Fruit fly (Drosophila melanogaster): ENCODE results near the gene Tcs5.

Tcs5 gene

dm6 chr3L:5152354-5152806, 13.2 kb upstream of the Tcs5 start, which contains the start of the genes Gen and Srp54k (continued):
- TF ChIP-seq btn (GFP tag; optimal IDR thresholded peaks at IDR 0.05) (no peak), CG1602 (GFP tag; optimal IDR thresholded peaks at IDR 0.05) (no peak), E2f2 (GFP tag; IDR thresholded peaks at IDR 0.05) (peak; percentile 81), ken (GFP tag; IDR thresholded peaks at IDR 0.05) (no peak), trh (GFP tag; optimal IDR thresholded peaks at IDR 0.05) (no peak), Dek (tag; optimal IDR thresholded peaks at IDR 0.05) (peak; percentile 38), pan (optimal IDR thresholded peaks at IDR 0.05) (no peak), pan (GFP tag; optimal IDR thresholded peaks at IDR 0.05 in 1 of 2, IDR thresholded peaks at IDR 0.05 in 1 of 2) (peak in 1 of 2 experiments; percentile 22), emc (GFP tag; optimal IDR thresholded peaks at IDR 0.05) (no peak), CG2202 (tag; optimal IDR thresholded peaks at IDR 0.05) (no peak), CG7928 (GFP tag; optimal IDR thresholded peaks at IDR 0.05) (no peak), gt (GFP tag; IDR thresholded peaks at IDR 0.05) (no peak), ssp (GFP tag; IDR thresholded peaks at IDR 0.05) (peak; percentile 79), CG18599 (GFP tag; optimal IDR thresholded peaks at IDR 0.05) (no peak), prd (optimal IDR thresholded peaks at IDR 0.05) (peak in 1 of 2 experiments; percentile 19), prd (GFP tag; IDR thresholded peaks at IDR 0.05) (peak; percentile 75), dati (GFP tag; IDR thresholded peaks at IDR 0.05) (no peak), Ets65A (GFP tag) (peak; percentile 92), ttk (GFP tag; IDR thresholded peaks at IDR 0.05) (no peak), pita (GFP tag; optimal IDR thresholded peaks at IDR 0.05) (no peak), fd96Cb (tag; optimal IDR thresholded peaks at IDR 0.05) (no peak), CG15696 (tag; optimal IDR thresholded peaks at IDR 0.05) (no peak), sna (GFP tag; IDR thresholded peaks at IDR 0.05; ENCODE audit: partially characterized antibody) (no peak), Abd-B (GFP tag; optimal IDR thresholded peaks at IDR 0.05) (peak; percentile 20), CG15073 (GFP tag; optimal IDR thresholded peaks at IDR 0.05) (no peak), toy (GFP tag; IDR thresholded peaks at IDR 0.05) (no peak), klu (GFP tag; IDR thresholded peaks at IDR 0.05) (peak; percentile 22; the same call in 1 of the 2 replicates), slou (GFP tag; optimal IDR thresholded peaks at IDR 0.05) (peak; percentile 8), CG12236 (GFP tag; optimal IDR thresholded peaks at IDR 0.05) (no peak), unpg (GFP tag; optimal IDR thresholded peaks at IDR 0.05) (no peak), CG4360 (GFP tag; IDR thresholded peaks at IDR 0.05) (no peak), HmgZ (tag; optimal IDR thresholded peaks at IDR 0.05) (peak; percentile 66), Sin3A (optimal IDR thresholded peaks at IDR 0.05) (peak; percentile 88), cg (GFP tag; optimal IDR thresholded peaks at IDR 0.05) (no peak), CG12942 (GFP tag; optimal IDR thresholded peaks at IDR 0.05) (no peak), CG6272 (GFP tag; IDR thresholded peaks at IDR 0.05) (peak; percentile 14; the same call in 1 of the 2 replicates), al (GFP tag; IDR thresholded peaks at IDR 0.05) (no peak; the same call in 1 of the 2 replicates), CG4730 (GFP tag; IDR thresholded peaks at IDR 0.05) (no peak), sisA (GFP tag; IDR thresholded peaks at IDR 0.05) (no peak), pfk (GFP tag; optimal IDR thresholded peaks at IDR 0.05) (no peak), hb (GFP tag; IDR thresholded peaks at IDR 0.05; ENCODE audit: partially characterized antibody) (no peak), lola (GFP tag; optimal IDR thresholded peaks at IDR 0.05) (peak in 1 of 3 experiments; percentile 34), az2 (GFP tag; optimal IDR thresholded peaks at IDR 0.05) (peak; percentile 21), CG43689 (GFP tag; IDR thresholded peaks at IDR 0.05) (no peak)

Measured in whole organism, embryonic.